Fruit fly (Drosophila melanogaster) whole organism, embryonic: ENCODE measurements around the gene RpL7A.

Source experiments
- Bgb ChIP-seq: fragments of 200-800 bp; sonication (Bioruptor generic); IDR thresholded peaks from 2 replicates; pipeline ENCODE4 v1.3.6; 2022; ENCODE audit warnings: missing biosample characterization, missing genetic modification characterization; ENCODE audit not compliant: partially characterized antibody
- CG9932 ChIP-seq: fragments of 200-800 bp; sonication (Bioruptor generic); IDR thresholded peaks from 2 replicates; pipeline ENCODE4 v1.3.6; 2022; ENCODE audit warnings: missing biosample characterization, missing genetic modification characterization
- CTCF ChIP-seq: fragments of 200-800 bp; sonication (Bioruptor generic); optimal IDR thresholded peaks from 2 replicates; lab custom pipeline; 2017; ENCODE audit warnings: missing biosample characterization, mild to moderate bottlenecking, missing genetic modification characterization, moderate library complexity
- Lim3 ChIP-seq: fragments of 200-800 bp; sonication (Bioruptor generic); IDR thresholded peaks from 2 replicates; pipeline ENCODE4 v1.3.6; 2022; ENCODE audit warnings: missing biosample characterization, missing genetic modification characterization
- Lpt ChIP-seq: fragments of >200 bp; optimal IDR thresholded peaks from 2 replicates; lab custom pipeline; 2018; ENCODE audit warnings: missing biosample characterization, missing genetic modification characterization
- Sox102F ChIP-seq: fragments of 200-800 bp; sonication (Bioruptor generic); optimal IDR thresholded peaks from 2 replicates; lab custom pipeline; 2018; ENCODE audit warnings: missing biosample characterization, mild to moderate bottlenecking, missing genetic modification characterization, moderate library complexity
- gt ChIP-seq: fragments of 200-800 bp; sonication (Bioruptor generic); IDR thresholded peaks from 2 replicates; pipeline ENCODE4 v1.3.6; 2022; ENCODE audit warnings: missing biosample characterization, missing genetic modification characterization

DNA sequence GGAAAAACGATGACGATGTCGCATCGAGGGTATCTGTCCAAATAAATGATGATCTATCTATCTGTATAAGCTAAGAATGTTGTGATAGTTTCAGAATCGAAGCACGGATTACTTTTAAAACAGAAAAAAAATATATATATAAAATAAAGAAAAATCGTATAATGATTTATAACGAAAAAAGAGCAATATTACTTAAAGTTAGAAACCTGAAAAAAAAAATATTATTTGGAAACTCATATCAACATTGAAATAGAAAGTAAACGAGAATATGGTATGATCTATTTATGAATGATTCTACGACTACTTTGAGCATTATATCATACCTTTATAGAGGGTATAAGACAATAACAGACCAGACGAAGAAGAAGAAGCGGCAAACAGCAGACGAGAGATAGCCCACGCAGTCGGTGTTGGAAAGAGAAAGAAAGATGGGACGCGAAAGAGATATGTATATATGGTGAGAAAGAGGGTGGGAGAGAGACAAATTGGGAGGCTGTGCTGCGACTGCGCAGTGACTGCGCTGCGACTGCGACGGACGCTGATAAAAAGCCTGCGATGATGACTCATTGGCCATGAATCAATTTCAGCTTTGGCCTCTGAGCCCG lies 10.5 kb upstream of the RpL7A start:
- TF ChIP-seq Lim3: no peak
- no peak for TF ChIP-seq CTCF
- TF ChIP-seq Sox102F (GFP tag; lab: Kevin White, UChicago): no peak
- TF ChIP-seq Lpt (GFP tag; lab: Kevin White, UChicago): no peak
- TF ChIP-seq Bgb (GFP tag; lab: Robert Waterston, UW): no peak
- no peak for TF ChIP-seq CG9932
- no peak for TF ChIP-seq gt (GFP tag; lab: Robert Waterston, UW)
